Fruit fly (Drosophila melanogaster) Kc167 (cell line): ENCODE measurements around the gene CG43078.

ENCODE experiments used
- Sin3A ChIP-seq: fragments of >200 bp; optimal IDR thresholded peaks from 2 replicates; lab custom pipeline; 2018; ENCODE audit warnings: missing external identifiers
- h ChIP-seq: fragments of >200 bp; optimal IDR thresholded peaks from 3 replicates; lab custom pipeline; 2018; ENCODE audit warnings: missing external identifiers

DNA sequence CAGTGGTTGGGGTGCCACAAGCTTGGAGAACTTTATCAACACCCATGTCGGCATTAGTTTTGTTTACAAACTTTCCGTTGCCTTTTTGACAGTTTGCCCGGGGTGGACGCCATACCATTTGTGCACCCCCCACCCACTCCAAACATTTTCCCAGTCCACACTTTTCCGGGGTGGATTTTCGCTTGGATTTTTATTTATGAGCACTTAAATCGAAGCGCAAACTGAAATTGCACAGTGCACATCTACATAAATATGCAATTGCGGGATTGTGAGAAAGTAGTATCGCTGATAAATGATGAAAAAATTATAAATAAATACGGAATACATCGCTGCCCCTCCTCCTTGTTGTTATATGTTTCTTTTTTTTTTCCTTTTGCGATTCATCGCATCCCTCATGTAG lies 36.1 kb upstream of the CG43078 start:
- TF ChIP-seq h (no peak), Sin3A (no peak)
